Fruit fly (Drosophila melanogaster) whole organism, embryonic: ENCODE measurements around the gene Uck.

ENCODE experiments used
- Atf3 ChIP-seq: fragments of 200-800 bp; sonication (Bioruptor generic); optimal IDR thresholded peaks from 3 replicates; lab custom pipeline; 2016; ENCODE audit warnings: missing biosample characterization, missing genetic modification characterization
- CG11247 ChIP-seq: fragments of 200-800 bp; sonication (Bioruptor generic); IDR thresholded peaks from 2 replicates; pipeline ENCODE4 v1.3.6; 2022; ENCODE audit warnings: missing biosample characterization, missing genetic modification characterization
- CG11695 ChIP-seq: fragments of 200-800 bp; sonication (Bioruptor generic); IDR thresholded peaks from 3 replicates; pipeline ENCODE4 v1.3.6; 2022; ENCODE audit warnings: missing biosample characterization, missing genetic modification characterization
- CG12219 ChIP-seq: fragments of 200-800 bp; sonication (Bioruptor generic); optimal IDR thresholded peaks from 3 replicates; lab custom pipeline; 2018; ENCODE audit warnings: missing biosample characterization, mild to moderate bottlenecking, missing genetic modification characterization
- CG12391 ChIP-seq: fragments of 200-800 bp; sonication (Bioruptor generic); optimal IDR thresholded peaks from 3 replicates; lab custom pipeline; 2018; ENCODE audit warnings: missing biosample characterization, mild to moderate bottlenecking, missing genetic modification characterization, moderate library complexity
- CG13287 ChIP-seq: fragments of 200-800 bp; sonication (Bioruptor generic); IDR thresholded peaks from 2 replicates; pipeline ENCODE4 v1.3.6; 2022; ENCODE audit warnings: missing biosample characterization, missing genetic modification characterization; ENCODE audit not compliant: partially characterized antibody
- CG13775 ChIP-seq: fragments of 200-800 bp; sonication (Bioruptor generic); optimal IDR thresholded peaks from 3 replicates; lab custom pipeline; 2017; ENCODE audit warnings: missing biosample characterization, mild to moderate bottlenecking, missing genetic modification characterization
- CG15073 ChIP-seq: fragments of 200-800 bp; sonication (Bioruptor generic); optimal IDR thresholded peaks from 2 replicates; lab custom pipeline; 2016; ENCODE audit warnings: missing biosample characterization, missing genetic modification characterization
- CG15601 ChIP-seq: fragments of 200-800 bp; sonication (Bioruptor generic); optimal IDR thresholded peaks from 3 replicates; lab custom pipeline; 2019; ENCODE audit warnings: missing biosample characterization, mild to moderate bottlenecking, missing genetic modification characterization, moderate library complexity
- CG1603 ChIP-seq: fragments of 200-800 bp; sonication (Bioruptor generic); optimal IDR thresholded peaks from 2 replicates; lab custom pipeline; 2019; ENCODE audit warnings: missing biosample characterization, mild to moderate bottlenecking, missing genetic modification characterization, moderate library complexity
- CG16813 ChIP-seq: fragments of 200-800 bp; sonication (Bioruptor generic); IDR thresholded peaks from 3 replicates; pipeline ENCODE4 v1.3.6; 2022; ENCODE audit warnings: missing biosample characterization, missing genetic modification characterization; ENCODE audit not compliant: partially characterized antibody
- CG16863 ChIP-seq: fragments of 200-800 bp; sonication (Bioruptor generic); optimal IDR thresholded peaks from 3 replicates; lab custom pipeline; 2016; ENCODE audit warnings: missing biosample characterization, missing genetic modification characterization
- CG17361 ChIP-seq: fragments of 200-800 bp; sonication (Bioruptor generic); IDR thresholded peaks from 3 replicates; pipeline ENCODE4 v1.3.6; 2022; ENCODE audit warnings: missing biosample characterization, missing genetic modification characterization
- CG2129 ChIP-seq: fragments of 200-800 bp; sonication (Bioruptor generic); IDR thresholded peaks from 2 replicates; pipeline ENCODE4 v1.3.6; 2022; ENCODE audit warnings: missing biosample characterization, missing genetic modification characterization; ENCODE audit not compliant: partially characterized antibody
- CG34422 ChIP-seq: fragments of 200-800 bp; sonication (Bioruptor generic); IDR thresholded peaks from 3 replicates; pipeline ENCODE4 v1.3.6; 2022; ENCODE audit warnings: missing biosample characterization, missing genetic modification characterization
- CG4282 ChIP-seq: fragments of 200-800 bp; sonication (Bioruptor generic); optimal IDR thresholded peaks from 2 replicates; lab custom pipeline; 2016; ENCODE audit warnings: missing biosample characterization, missing genetic modification characterization
- CG7372 ChIP-seq: fragments of 200-800 bp; sonication (Bioruptor generic); IDR thresholded peaks from 2 replicates; pipeline ENCODE4 v1.3.6; 2022; ENCODE audit warnings: missing biosample characterization, missing genetic modification characterization
- CG7556 ChIP-seq: fragments of 200-800 bp; sonication (Bioruptor generic); optimal IDR thresholded peaks from 2 replicates; lab custom pipeline; 2017; ENCODE audit warnings: missing biosample characterization, mild to moderate bottlenecking, missing genetic modification characterization
- CG7745 ChIP-seq: fragments of 200-800 bp; sonication (Bioruptor generic); optimal IDR thresholded peaks from 2 replicates; lab custom pipeline; 2018; ENCODE audit warnings: missing biosample characterization, mild to moderate bottlenecking, missing genetic modification characterization, moderate library complexity
- CG8089 ChIP-seq: fragments of 200-800 bp; sonication (Bioruptor generic); optimal IDR thresholded peaks from 3 replicates; lab custom pipeline; 2016; ENCODE audit warnings: missing biosample characterization, missing genetic modification characterization
- CG8359 ChIP-seq: fragments of 200-800 bp; sonication (Bioruptor generic); optimal IDR thresholded peaks from 2 replicates; lab custom pipeline; 2017; ENCODE audit warnings: missing biosample characterization, mild to moderate bottlenecking, missing genetic modification characterization, borderline replicate concordance
- CG9817 ChIP-seq: fragments of 200-800 bp; sonication (Bioruptor generic); optimal IDR thresholded peaks from 2 replicates; lab custom pipeline; 2018; ENCODE audit warnings: missing biosample characterization, mild to moderate bottlenecking, missing genetic modification characterization, moderate library complexity
- CoRest ChIP-seq: fragments of 200-800 bp; sonication (Bioruptor generic); optimal IDR thresholded peaks from 3 replicates; lab custom pipeline; 2018; ENCODE audit warnings: missing biosample characterization, mild to moderate bottlenecking, missing genetic modification characterization, moderate library complexity
- Doc3 ChIP-seq: fragments of 200-800 bp; sonication (Bioruptor generic); IDR thresholded peaks from 3 replicates; pipeline ENCODE4 v1.3.6; 2022; ENCODE audit warnings: missing biosample characterization, missing genetic modification characterization; ENCODE audit not compliant: partially characterized antibody
- Drgx ChIP-seq: fragments of 200-800 bp; sonication (Bioruptor generic); IDR thresholded peaks from 2 replicates; pipeline ENCODE4 v1.3.6; 2022; ENCODE audit warnings: missing biosample characterization, missing genetic modification characterization
- Fer3 ChIP-seq: fragments of 200-800 bp; sonication (Bioruptor generic); optimal IDR thresholded peaks from 2 replicates; lab custom pipeline; 2018; ENCODE audit warnings: missing biosample characterization, mild to moderate bottlenecking, missing genetic modification characterization, moderate library complexity
- Gsc ChIP-seq: fragments of 200-800 bp; sonication (Bioruptor generic); IDR thresholded peaks from 2 replicates; pipeline ENCODE4 v1.3.6; 2022; ENCODE audit warnings: missing biosample characterization, missing genetic modification characterization
- Gug ChIP-seq: fragments of 200-800 bp; sonication (Bioruptor generic); IDR thresholded peaks from 4 replicates; pipeline ENCODE4 v1.3.6; 2022; ENCODE audit warnings: missing biosample characterization, missing genetic modification characterization
- H2.0 ChIP-seq: fragments of 200-800 bp; sonication (Bioruptor generic); IDR thresholded peaks from 2 replicates; pipeline ENCODE4 v1.3.6; 2022; ENCODE audit warnings: missing biosample characterization, missing genetic modification characterization
- Scr ChIP-seq: fragments of 200-800 bp; sonication (Bioruptor generic); IDR thresholded peaks from 2 replicates; pipeline ENCODE4 v1.3.6; 2022; ENCODE audit warnings: missing biosample characterization, missing genetic modification characterization; ENCODE audit not compliant: partially characterized antibody
- Side ChIP-seq: fragments of 200-800 bp; sonication (Bioruptor generic); optimal IDR thresholded peaks from 2 replicates; lab custom pipeline; 2016; ENCODE audit warnings: missing biosample characterization, missing genetic modification characterization
- Sry-β ChIP-seq: fragments of 200-800 bp; sonication (Bioruptor generic); optimal IDR thresholded peaks from 2 replicates; lab custom pipeline; 2018; ENCODE audit warnings: missing biosample characterization, mild to moderate bottlenecking, missing genetic modification characterization, moderate library complexity
- TFAM ChIP-seq: fragments of 200-800 bp; sonication (Bioruptor generic); optimal IDR thresholded peaks from 2 replicates; lab custom pipeline; 2017; ENCODE audit warnings: missing biosample characterization, missing genetic modification characterization, inconsistent platforms
- az2 ChIP-seq: fragments of 200-800 bp; sonication (Bioruptor generic); optimal IDR thresholded peaks from 3 replicates; lab custom pipeline; 2016; ENCODE audit warnings: missing biosample characterization, missing genetic modification characterization
- cato ChIP-seq: fragments of 200-800 bp; sonication (Bioruptor generic); optimal IDR thresholded peaks from 2 replicates; lab custom pipeline; 2016; ENCODE audit warnings: missing biosample characterization, missing genetic modification characterization, borderline replicate concordance
- cg ChIP-seq: fragments of 200-800 bp; sonication (Bioruptor generic); optimal IDR thresholded peaks from 3 replicates; lab custom pipeline; 2019; ENCODE audit warnings: missing biosample characterization, mild to moderate bottlenecking, missing genetic modification characterization, moderate library complexity
- croc ChIP-seq: fragments of 200-800 bp; sonication (Bioruptor generic); conservative IDR thresholded peaks from 3 replicates; pipeline ENCODE4 v1.3.6; 2022; ENCODE audit warnings: missing biosample characterization, missing genetic modification characterization
- emc ChIP-seq: fragments of 200-800 bp; sonication (Bioruptor generic); optimal IDR thresholded peaks from 2 replicates; lab custom pipeline; 2016; ENCODE audit warnings: missing biosample characterization, missing genetic modification characterization
- gcm2 ChIP-seq: fragments of 200-800 bp; sonication (Bioruptor generic); optimal IDR thresholded peaks from 2 replicates; lab custom pipeline; 2016; ENCODE audit warnings: missing biosample characterization, missing genetic modification characterization
- gsb-n ChIP-seq: fragments of 200-800 bp; sonication (Bioruptor generic); optimal IDR thresholded peaks from 3 replicates; lab custom pipeline; 2018; ENCODE audit warnings: missing biosample characterization, mild to moderate bottlenecking, missing genetic modification characterization
- jing ChIP-seq: fragments of 200-800 bp; sonication (Bioruptor generic); optimal IDR thresholded peaks from 2 replicates; lab custom pipeline; 2018; ENCODE audit warnings: missing biosample characterization, mild to moderate bottlenecking, missing genetic modification characterization
- kni ChIP-seq: fragments of 200-800 bp; sonication (Bioruptor generic); optimal IDR thresholded peaks from 3 replicates; lab custom pipeline; 2017; ENCODE audit warnings: mild to moderate bottlenecking, missing biosample characterization, missing genetic modification reagents, missing genetic modification characterization
- nom ChIP-seq: fragments of 200-800 bp; sonication (Bioruptor generic); optimal IDR thresholded peaks from 2 replicates; lab custom pipeline; 2017; ENCODE audit warnings: missing biosample characterization, missing genetic modification characterization, mild to moderate bottlenecking, moderate library complexity, missing genetic modification reagents
- onecut ChIP-seq: fragments of 200-800 bp; sonication (Bioruptor generic); IDR thresholded peaks from 2 replicates; pipeline ENCODE4 v1.3.6; 2022; ENCODE audit warnings: missing biosample characterization, missing genetic modification characterization
- otp ChIP-seq: fragments of 200-800 bp; sonication (Bioruptor generic); IDR thresholded peaks from 3 replicates; pipeline ENCODE4, ENCODE4 v1.3.6; 2022; ENCODE audit warnings: missing biosample characterization, missing genetic modification characterization
- rib ChIP-seq: fragments of 200-800 bp; sonication (Bioruptor generic); IDR thresholded peaks from 2 replicates; pipeline ENCODE4 v1.3.6; 2022; ENCODE audit warnings: missing biosample characterization, missing genetic modification characterization
- row ChIP-seq: fragments of 200-800 bp; sonication (Bioruptor generic); IDR thresholded peaks from 3 replicates; pipeline ENCODE4 v1.3.6; 2022; ENCODE audit warnings: missing biosample characterization, missing genetic modification characterization
- ssp ChIP-seq: fragments of 200-800 bp; sonication (Bioruptor generic); IDR thresholded peaks from 2 replicates; pipeline ENCODE4 v1.3.6; 2022; ENCODE audit warnings: missing biosample characterization, missing genetic modification characterization
- tgo ChIP-seq: fragments of 200-800 bp; sonication (Bioruptor generic); IDR thresholded peaks from 3 replicates; pipeline ENCODE4 v1.3.6; 2022; ENCODE audit warnings: missing biosample characterization, missing genetic modification characterization

Uck gene

DNA sequence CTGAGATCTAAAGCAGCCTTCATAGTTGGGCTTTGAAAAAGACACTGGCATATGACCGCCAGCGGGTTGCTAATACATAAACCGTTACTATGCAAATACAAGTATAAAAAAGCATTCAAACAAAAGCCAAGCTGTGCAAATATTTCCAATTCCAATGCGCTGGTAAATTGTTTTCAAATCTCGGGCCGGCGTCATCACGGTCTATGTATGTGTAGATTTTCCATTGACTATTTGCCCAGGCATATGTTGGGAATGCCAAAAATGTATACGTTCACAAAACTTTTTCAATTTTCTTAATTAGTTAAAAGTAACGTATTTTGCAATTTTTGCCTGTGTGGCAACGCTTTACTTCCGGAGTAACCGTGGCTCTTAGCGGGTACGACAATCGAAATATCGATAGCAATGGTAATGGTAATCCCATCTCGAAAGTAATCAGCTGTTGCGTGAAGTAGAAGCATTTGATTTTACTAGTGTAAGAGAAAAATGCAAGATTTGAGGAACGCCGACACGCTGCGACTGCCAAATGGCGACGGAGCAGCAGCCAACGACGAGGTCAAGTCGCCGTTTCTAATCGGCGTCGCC, at the start of gene Uck, which contains the start of gene CG34290 (continued):
- TF ChIP-seq Doc3 (peak; percentile 77), az2 (GFP tag; lab: Kevin White, UChicago) (peak; percentile 8), CG11695 (GFP tag; lab: Robert Waterston, UW) (peak; percentile 44; the same call in 1 of the 3 replicates), CG34422 (GFP tag; lab: Robert Waterston, UW) (no peak), CG7372 (GFP tag; lab: Robert Waterston, UW) (0 out of 2 replicates have a peak, but pooled peaks have one; percentile 34), Sry-β (GFP tag; lab: Kevin White, UChicago) (peak; percentile 28), Side (peak; percentile 89), CG16813 (GFP tag; lab: Robert Waterston, UW) (peak; percentile 77), CG4282 (peak; percentile 65), CG16863 (GFP tag; lab: Kevin White, UChicago) (peak; percentile 65), cg (GFP tag; lab: Kevin White, UChicago) (no peak), Gsc (GFP tag; lab: Robert Waterston, UW) (no peak), CG15073 (GFP tag; lab: Kevin White, UChicago) (no peak), CG12391 (peak; percentile 80), gcm2 (GFP tag; lab: Kevin White, UChicago) (peak; percentile 9), row (GFP tag; lab: Robert Waterston, UW) (peak; percentile 52; the same call in 2 of the 3 replicates), CG2129 (GFP tag; lab: Robert Waterston, UW) (peak; percentile 35), CG7745 (no peak), jing (GFP tag; lab: Kevin White, UChicago) (peak; percentile 47), ssp (GFP tag; lab: Robert Waterston, UW) (peak; percentile 38; the same call in 1 of the 2 replicates), CG17361 (GFP tag; lab: Robert Waterston, UW) (peak; percentile 65; the same call in 2 of the 3 replicates), CG13775 (GFP tag; lab: Kevin White, UChicago) (peak; percentile 84), TFAM (peak; percentile 48), Fer3 (tag; lab: Kevin White, UChicago) (peak; percentile 82), CG9817 (tag; lab: Kevin White, UChicago) (peak; percentile 68), CG1603 (tag; lab: Kevin White, UChicago) (peak; percentile 90), cato (GFP tag; lab: Kevin White, UChicago) (no peak), CoRest (tag; lab: Kevin White, UChicago) (peak; percentile 87), CG12219 (peak; percentile 83), CG13287 (peak; percentile 94), kni (peak; percentile 75), Scr (GFP tag; lab: Robert Waterston, UW) (peak; percentile 81), Atf3 (GFP tag; lab: Kevin White, UChicago) (peak; percentile 25), onecut (GFP tag; lab: Robert Waterston, UW) (peak; percentile 74), rib (GFP tag; lab: Robert Waterston, UW) (no peak), CG7556 (peak; percentile 61), Gug (GFP tag; lab: Robert Waterston, UW) (no peak; the same call in 3 of the 4 replicates), CG15601 (tag; lab: Kevin White, UChicago) (peak; percentile 78), emc (GFP tag; lab: Kevin White, UChicago) (peak; percentile 66), croc (GFP tag; lab: Robert Waterston, UW) (no peak), CG8359 (GFP tag; lab: Kevin White, UChicago) (peak; percentile 63), nom (GFP tag; lab: Kevin White, UChicago) (peak; percentile 57), Drgx (no peak), tgo (GFP tag; lab: Robert Waterston, UW) (peak; percentile 55; the same call in 2 of the 3 replicates), CG11247 (GFP tag; lab: Robert Waterston, UW) (peak; percentile 79), otp (peak; percentile 89), CG8089 (GFP tag; lab: Kevin White, UChicago) (peak; percentile 67), gsb-n (peak; percentile 50), H2.0 (GFP tag; lab: Robert Waterston, UW) (peak; percentile 56)
